Worm (Caenorhabditis elegans) whole organism, young adult: Measurements from ENCODE around the gene clec-134.

Experiments
- C06A6.2 ChIP-seq: fragments of 200-800 bp; sonication (Bioruptor generic); conservative IDR thresholded peaks from 2 replicates; pipeline ENCODE4 v1.3.6; 2022; ENCODE audit warnings: missing genetic modification characterization, missing compliant biosample characterization
- F49E8.2 ChIP-seq: sonication (generic microtip); optimal IDR thresholded peaks from 3 replicates; lab custom pipeline; 2017; ENCODE audit warnings: missing genetic modification characterization, mild to moderate bottlenecking, missing compliant biosample characterization, antibody characterized with exemption, moderate library complexity; ENCODE audit not compliant: insufficient read depth
- Y67H2A.10 ChIP-seq: fragments of 200-800 bp; sonication (Bioruptor generic); conservative IDR thresholded peaks from 2 replicates; pipeline ENCODE4 v1.3.6; 2022; ENCODE audit warnings: missing genetic modification reagents, missing genetic modification characterization, missing compliant biosample characterization
- dpl-1 ChIP-seq: fragments of 150-350 bp; optimal IDR thresholded peaks from 2 replicates; lab custom pipeline; 2014; ENCODE audit warnings: missing biosample characterization, missing genetic modification reagents, missing genetic modification characterization
- egl-18 ChIP-seq: fragments of 200-800 bp; sonication (Bioruptor generic); IDR thresholded peaks from 2 replicates; pipeline ENCODE4 v1.3.6; 2022; ENCODE audit warnings: missing genetic modification reagents, missing genetic modification characterization, missing compliant biosample characterization
- lin-26 ChIP-seq: fragments of 200-800 bp; sonication (Bioruptor generic); IDR thresholded peaks from 2 replicates; pipeline ENCODE4 v1.3.6; 2022; ENCODE audit warnings: missing genetic modification reagents, missing genetic modification characterization, missing compliant biosample characterization
- lin-35 ChIP-seq, 3 experiments: fragments of 150-350 bp in 2 of 3; sonication (generic microtip) in 1 of 3; optimal IDR thresholded peaks; 2 replicates each; lab custom pipeline; 2014 to 2018; ENCODE audit warnings: missing biosample characterization in 3 of 3, missing genetic modification characterization in 3 of 3, missing genetic modification reagents in 3 of 3
- lin-40 ChIP-seq: sonication (generic microtip); optimal IDR thresholded peaks from 2 replicates; lab custom pipeline; 2016; ENCODE audit warnings: missing genetic modification characterization, mild to moderate bottlenecking, missing compliant biosample characterization, missing genotype, missing genetic modification reagents
- mel-28 ChIP-seq: sonication (generic microtip); optimal IDR thresholded peaks from 2 replicates; lab custom pipeline; 2016; ENCODE audit warnings: borderline replicate concordance, mild to moderate bottlenecking, missing genetic modification characterization, missing compliant biosample characterization
- nfya-1 ChIP-seq: sonication (generic microtip); optimal IDR thresholded peaks from 2 replicates; lab custom pipeline; 2017; ENCODE audit warnings: antibody characterized with exemption, missing compliant biosample characterization, missing genetic modification characterization, borderline replicate concordance; ENCODE audit not compliant: insufficient read depth
- snpc-3.4 ChIP-seq: sonication (generic microtip); optimal IDR thresholded peaks from 2 replicates; lab custom pipeline; 2017; ENCODE audit warnings: missing genetic modification characterization, mild to moderate bottlenecking, missing compliant biosample characterization, antibody characterized with exemption, moderate library complexity, missing genotype, missing genetic modification reagents
- snpc-4 ChIP-seq, 5 experiments: fragments of 150-350 bp in 1 of 5; sonication (generic microtip) in 4 of 5; optimal IDR thresholded peaks; 2 replicates each; lab custom pipeline; 2014 to 2018; ENCODE audit warnings: missing genetic modification characterization in 5 of 5, missing biosample characterization in 3 of 5, antibody characterized with exemption in 2 of 5, mild to moderate bottlenecking in 2 of 5, missing compliant biosample characterization in 2 of 5, missing genotype in 2 of 5, moderate library complexity in 2 of 5, missing genetic modification reagents in 1 of 5
- ztf-18 ChIP-seq: sonication (generic microtip); optimal IDR thresholded peaks from 2 replicates; lab custom pipeline; 2016; ENCODE audit warnings: missing genotype, mild to moderate bottlenecking, missing genetic modification characterization, missing compliant biosample characterization
- ztf-28 ChIP-seq: fragments of 200-800 bp; sonication (Bioruptor generic); IDR thresholded peaks from 2 replicates; pipeline ENCODE4 v1.3.6; 2022; ENCODE audit warnings: missing genetic modification reagents, missing genetic modification characterization, missing compliant biosample characterization

- TF ChIP-seq Y67H2A.10 (GFP tag; lab: Robert Waterston, UW) (no peak), mel-28 (no peak), dpl-1 (GFP tag; lab: Kevin White, UChicago) (no peak), lin-26 (no peak), ztf-18 (tag; lab: Kevin White, UChicago) (no peak), F49E8.2 (tag; lab: Kevin White, UChicago) (no peak), ztf-28 (GFP tag; lab: Robert Waterston, UW) (no peak), egl-18 (no peak), lin-40 (no peak), lin-35 (GFP tag; optimal IDR thresholded peaks at IDR 0.05; lab: Kevin White, UChicago) (no peak), C06A6.2 (no peak), nfya-1 (tag; lab: Kevin White, UChicago) (no peak), snpc-4 (GFP tag; optimal IDR thresholded peaks at IDR 0.05; lab: Kevin White, UChicago) (no peak), snpc-4 (tag; optimal IDR thresholded peaks at IDR 0.05; lab: Kevin White, UChicago) (no peak), snpc-3.4 (tag; lab: Kevin White, UChicago) (no peak)
Measured at ce11 chrII:3561561-3561960, 18.3 kb upstream of the clec-134 start, which contains the start of gene W10G11.2.
